Worm (Caenorhabditis elegans): ENCODE measurements around the gene aps-1.
"Not testable (repeated sequence)": the region's sequence is repeated elsewhere in the genome, so short reads cannot be mapped to it uniquely, and the experiment has no call there.

Gene aps-1

ce11 chrV:6033512-6033911 lies 15.7 kb downstream of the aps-1 start (continued):
- no peak for TF ChIP-seq ces-1 (GFP tag; optimal IDR thresholded peaks at IDR 0.05)

ce11 chrV:6034714-6035113 lies 16.9 kb downstream of the aps-1 start, which contains the start of gene dhs-17:
Gene dhs-17, minus strand, starts transcription at chrV:6034814.
- TF ChIP-seq nhr-47 (tag; optimal IDR thresholded peaks at IDR 0.05) (no peak), egl-27 (tag; optimal IDR thresholded peaks at IDR 0.05) (no peak), ces-1 (GFP tag; optimal IDR thresholded peaks at IDR 0.05) (no peak), unc-30 (tag; optimal IDR thresholded peaks at IDR 0.05) (no peak), lin-13 (GFP tag; optimal IDR thresholded peaks at IDR 0.05) (no peak), F16B12.6 (tag; optimal IDR thresholded peaks at IDR 0.05) (no peak), C16A3.4 (tag; optimal IDR thresholded peaks at IDR 0.05) (no peak), nhr-28 (tag; optimal IDR thresholded peaks at IDR 0.05) (no peak), nhr-77 (tag; optimal IDR thresholded peaks at IDR 0.05) (no peak), grh-1 (GFP tag; IDR thresholded peaks at IDR 0.05) (no peak), pax-3 (tag; optimal IDR thresholded peaks at IDR 0.05) (no peak)

ce11 chrV:6036547-6036946 lies 18.8 kb downstream of the aps-1 start:
- TF ChIP-seq zag-1 (tag; optimal IDR thresholded peaks at IDR 0.05) (no peak), unc-62 (GFP tag; optimal IDR thresholded peaks at IDR 0.05) (no peak), nhr-71 (tag; optimal IDR thresholded peaks at IDR 0.05) (no peak)

- not testable (repeated sequence) for TF ChIP-seq mab-9 (GFP tag; IDR thresholded peaks at IDR 0.05); aha-1 (tag; optimal IDR thresholded peaks at IDR 0.05); ces-1 (GFP tag; optimal IDR thresholded peaks at IDR 0.05)
These were observed 20.8 kb downstream of the aps-1 start, which contains the start of gene F29G9.1 for ce11 chrV:6038405-6039151. Gene F29G9.1, plus strand, starts transcription at chrV:6039101.

- TF ChIP-seq jun-1 (tag; optimal IDR thresholded peaks at IDR 0.05), result no peak
- TF ChIP-seq unc-86 (tag; optimal IDR thresholded peaks at IDR 0.05), result no peak
- no peak for TF ChIP-seq dsc-1 (tag; optimal IDR thresholded peaks at IDR 0.05)
- no peak for TF ChIP-seq ceh-82 (tag; optimal IDR thresholded peaks at IDR 0.05)
- TF ChIP-seq ceh-8 (GFP tag; optimal IDR thresholded peaks at IDR 0.05), result no peak
- no peak for TF ChIP-seq C04F5.9 (tag; optimal IDR thresholded peaks at IDR 0.05)
- no peak for TF ChIP-seq mep-1 (tag; optimal IDR thresholded peaks at IDR 0.05)
- TF ChIP-seq lsy-2 (tag; optimal IDR thresholded peaks at IDR 0.05), result no peak
- no peak for TF ChIP-seq efl-3 (GFP tag; optimal IDR thresholded peaks at IDR 0.05)
- no peak for TF ChIP-seq unc-98 (GFP tag; IDR thresholded peaks at IDR 0.05)
- TF ChIP-seq nhr-77 (tag; optimal IDR thresholded peaks at IDR 0.05), result no peak
- TF ChIP-seq unc-130 (tag; optimal IDR thresholded peaks at IDR 0.05), result no peak
- TF ChIP-seq nhr-20 (tag; optimal IDR thresholded peaks at IDR 0.05), result no peak
- no peak for TF ChIP-seq vab-15 (tag; optimal IDR thresholded peaks at IDR 0.05)
- TF ChIP-seq nhr-19 (GFP tag; conservative IDR thresholded peaks at IDR 0.05), result no peak
- TF ChIP-seq lir-3 (tag; optimal IDR thresholded peaks at IDR 0.05; ENCODE audit: poor library complexity), result no peak
These were observed 23.6 kb downstream of the aps-1 start, which contains the start of gene R01B10.2 for ce11 chrV:6041375-6041774. Gene R01B10.2, minus strand, starts transcription at chrV:6041475.

All from whole organism, L1 larva.